Worm (Caenorhabditis elegans) whole organism, mixed stage, embryonic: ENCODE data around the gene prmn-1.

Experiments
- elt-1 ChIP-seq: sonication (generic microtip); optimal IDR thresholded peaks from 2 replicates; lab custom pipeline; 2017; ENCODE audit warnings: missing genetic modification characterization, mild to moderate bottlenecking, missing compliant biosample characterization, antibody characterized with exemption, moderate library complexity, borderline replicate concordance; ENCODE audit not compliant: insufficient read depth
- elt-3 ChIP-seq: fragments of 150-350 bp; optimal IDR thresholded peaks from 2 replicates; lab custom pipeline; 2014; ENCODE audit warnings: missing biosample characterization, missing genetic modification characterization
- nhr-12 ChIP-seq: fragments of 150-350 bp; optimal IDR thresholded peaks from 2 replicates; lab custom pipeline; 2014; ENCODE audit warnings: missing biosample characterization, missing genetic modification characterization
- snpc-4 ChIP-seq: fragments of 150-350 bp; optimal IDR thresholded peaks from 2 replicates; lab custom pipeline; 2014; ENCODE audit warnings: missing biosample characterization, missing genetic modification characterization
- unc-62 ChIP-seq: fragments of 150-350 bp; optimal IDR thresholded peaks from 2 replicates; lab custom pipeline; 2014; ENCODE audit warnings: missing biosample characterization, missing genetic modification reagents, missing genetic modification characterization

DNA sequence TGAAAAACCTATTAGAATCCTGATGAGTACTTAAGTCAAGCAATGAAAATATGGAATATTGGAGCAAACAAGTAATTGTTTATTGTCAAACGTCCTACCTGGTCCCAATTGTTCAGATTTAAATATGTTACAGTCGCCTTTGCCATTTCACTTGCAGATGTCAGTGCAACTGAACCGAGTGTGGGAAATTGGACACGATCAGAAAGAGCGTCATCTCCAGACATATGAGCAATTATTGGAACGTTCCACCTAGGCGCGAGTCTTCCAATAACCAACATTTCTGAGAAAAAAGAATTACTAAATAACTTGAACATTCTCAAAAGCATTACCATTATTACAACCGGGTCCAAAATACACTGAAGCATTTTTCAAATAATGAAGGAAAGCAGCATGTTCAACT lies 47.8 kb upstream of the prmn-1 start:
- TF ChIP-seq elt-3 (no peak), elt-1 (no peak), nhr-12 (tag; lab: Kevin White, UChicago) (no peak), unc-62 (GFP tag; lab: Kevin White, UChicago) (no peak), snpc-4 (tag; lab: Kevin White, UChicago) (no peak)
